Worm (Caenorhabditis elegans) whole organism, L2 larva: Measurements from ENCODE around the gene Y75D11A.3.

Experiments
- C34F6.9 ChIP-seq: fragments of 150-350 bp; optimal IDR thresholded peaks from 2 replicates; lab custom pipeline; 2014; ENCODE audit warnings: missing biosample characterization, missing genetic modification characterization
- F13H6.1 ChIP-seq: sonication (generic microtip); optimal IDR thresholded peaks from 2 replicates; lab custom pipeline; 2016; ENCODE audit warnings: missing genetic modification characterization, missing compliant biosample characterization
- R02D3.7 ChIP-seq: fragments of 150-350 bp; optimal IDR thresholded peaks from 2 replicates; lab custom pipeline; 2014; ENCODE audit warnings: missing biosample characterization, missing genetic modification characterization
- alr-1 ChIP-seq: fragments of 150-350 bp; optimal IDR thresholded peaks from 2 replicates; lab custom pipeline; 2014; ENCODE audit warnings: missing biosample characterization, missing genetic modification characterization
- aly-2 ChIP-seq: fragments of 150-350 bp; optimal IDR thresholded peaks from 2 replicates; lab custom pipeline; 2014; ENCODE audit warnings: missing biosample characterization, missing genetic modification characterization
- ama-1 ChIP-seq: fragments of 150-350 bp; optimal IDR thresholded peaks from 2 replicates; lab custom pipeline; 2018; ENCODE audit warnings: inconsistent platforms
- blmp-1 ChIP-seq: sonication (generic microtip); optimal IDR thresholded peaks from 2 replicates; lab custom pipeline; 2017; ENCODE audit warnings: missing genetic modification characterization, mild to moderate bottlenecking, missing compliant biosample characterization, antibody characterized with exemption, moderate library complexity; ENCODE audit not compliant: insufficient read depth
- ceh-16 ChIP-seq: fragments of 150-350 bp; optimal IDR thresholded peaks from 2 replicates; lab custom pipeline; 2014; ENCODE audit warnings: missing biosample characterization, missing genetic modification characterization
- ceh-82 ChIP-seq: fragments of 150-350 bp; optimal IDR thresholded peaks from 2 replicates; lab custom pipeline; 2014; ENCODE audit warnings: missing biosample characterization, missing genetic modification characterization
- crh-2 ChIP-seq: sonication (generic microtip); optimal IDR thresholded peaks from 2 replicates; lab custom pipeline; 2017; ENCODE audit warnings: missing biosample characterization, missing genetic modification characterization
- elt-1 ChIP-seq: fragments of 150-350 bp; optimal IDR thresholded peaks from 2 replicates; lab custom pipeline; 2014; ENCODE audit warnings: missing biosample characterization, missing genetic modification characterization
- elt-3 ChIP-seq: sonication (generic microtip); optimal IDR thresholded peaks from 2 replicates; lab custom pipeline; 2017; ENCODE audit warnings: missing biosample characterization, missing genetic modification characterization
- fos-1 ChIP-seq: fragments of 150-350 bp; optimal IDR thresholded peaks from 2 replicates; lab custom pipeline; 2014; ENCODE audit warnings: missing biosample characterization, missing genetic modification characterization
- gmeb-1 ChIP-seq: fragments of 150-350 bp; optimal IDR thresholded peaks from 2 replicates; lab custom pipeline; 2014; ENCODE audit warnings: missing biosample characterization, missing genetic modification characterization
- lin-13 ChIP-seq: fragments of 150-350 bp; optimal IDR thresholded peaks from 2 replicates; lab custom pipeline; 2014; ENCODE audit warnings: missing biosample characterization, missing genetic modification reagents, missing genetic modification characterization
- lin-39 ChIP-seq: fragments of 150-350 bp; optimal IDR thresholded peaks from 2 replicates; lab custom pipeline; 2014; ENCODE audit warnings: missing biosample characterization, missing genetic modification reagents, missing genetic modification characterization
- lsy-2 ChIP-seq, 2 experiments: fragments of 150-350 bp in 1 of 2; sonication (generic microtip) in 1 of 2; optimal IDR thresholded peaks; 2 replicates each; lab custom pipeline; 2014 to 2017; ENCODE audit warnings: missing biosample characterization in 2 of 2, missing genetic modification characterization in 2 of 2
- mab-5 ChIP-seq: fragments of 150-350 bp; optimal IDR thresholded peaks from 2 replicates; lab custom pipeline; 2014; ENCODE audit warnings: missing biosample characterization, missing genetic modification characterization
- mdl-1 ChIP-seq, 2 experiments: fragments of 150-350 bp in 1 of 2; sonication (generic microtip) in 1 of 2; optimal IDR thresholded peaks; 2 replicates each; lab custom pipeline; 2017; ENCODE audit warnings: missing biosample characterization in 2 of 2, missing genetic modification characterization in 2 of 2
- nhr-10 ChIP-seq: sonication (generic microtip); optimal IDR thresholded peaks from 2 replicates; lab custom pipeline; 2017; ENCODE audit warnings: missing biosample characterization, missing genetic modification characterization
- nhr-11 ChIP-seq: fragments of 150-350 bp; optimal IDR thresholded peaks from 2 replicates; lab custom pipeline; 2014; ENCODE audit warnings: missing biosample characterization, missing genetic modification characterization
- nhr-129 ChIP-seq: fragments of 150-350 bp; optimal IDR thresholded peaks from 2 replicates; lab custom pipeline; 2014; ENCODE audit warnings: missing biosample characterization, missing genetic modification characterization
- nhr-21 ChIP-seq: fragments of 150-350 bp; optimal IDR thresholded peaks from 2 replicates; lab custom pipeline; 2014; ENCODE audit warnings: missing biosample characterization, missing genetic modification characterization
- nhr-237 ChIP-seq: fragments of 150-350 bp; optimal IDR thresholded peaks from 2 replicates; lab custom pipeline; 2014; ENCODE audit warnings: missing biosample characterization, missing genetic modification characterization
- nhr-6 ChIP-seq: fragments of 150-350 bp; optimal IDR thresholded peaks from 2 replicates; lab custom pipeline; 2014; ENCODE audit warnings: missing biosample characterization, missing genetic modification characterization
- peb-1 ChIP-seq: fragments of 150-350 bp; optimal IDR thresholded peaks from 2 replicates; lab custom pipeline; 2014; ENCODE audit warnings: missing biosample characterization, missing genetic modification characterization
- sem-4 ChIP-seq: fragments of 150-350 bp; optimal IDR thresholded peaks from 2 replicates; lab custom pipeline; 2014; ENCODE audit warnings: missing biosample characterization, missing genetic modification reagents, missing genetic modification characterization
- skn-1 ChIP-seq: sonication (generic microtip); optimal IDR thresholded peaks from 2 replicates; lab custom pipeline; 2017; ENCODE audit warnings: missing biosample characterization, missing genetic modification characterization
- sma-3 ChIP-seq: sonication (generic microtip); optimal IDR thresholded peaks from 2 replicates; lab custom pipeline; 2016; ENCODE audit warnings: missing genetic modification reagents, missing genetic modification characterization, missing compliant biosample characterization
- sma-9 ChIP-seq, 2 experiments: fragments of 150-350 bp in 1 of 2; sonication (generic microtip) in 1 of 2; optimal IDR thresholded peaks; 2 replicates each; lab custom pipeline; 2014 to 2016; ENCODE audit warnings: missing genetic modification characterization in 2 of 2, mild to moderate bottlenecking in 1 of 2, missing biosample characterization in 1 of 2, missing compliant biosample characterization in 1 of 2, missing genetic modification reagents in 1 of 2, moderate library complexity in 1 of 2
- unc-39 ChIP-seq: fragments of 150-350 bp; optimal IDR thresholded peaks from 2 replicates; lab custom pipeline; 2014; ENCODE audit warnings: missing biosample characterization, missing genetic modification characterization
- zag-1 ChIP-seq: fragments of 150-350 bp; optimal IDR thresholded peaks from 2 replicates; lab custom pipeline; 2014; ENCODE audit warnings: missing biosample characterization, missing genetic modification characterization
- ztf-1 ChIP-seq: fragments of 200-800 bp; sonication (Bioruptor generic); conservative IDR thresholded peaks from 2 replicates; pipeline ENCODE4 v1.3.6; 2022; ENCODE audit warnings: missing genetic modification characterization, missing compliant biosample characterization
- ztf-11 ChIP-seq: sonication (generic microtip); optimal IDR thresholded peaks from 2 replicates; lab custom pipeline; 2017; ENCODE audit warnings: missing biosample characterization, missing genetic modification characterization

Gene Y75D11A.3

DNA sequence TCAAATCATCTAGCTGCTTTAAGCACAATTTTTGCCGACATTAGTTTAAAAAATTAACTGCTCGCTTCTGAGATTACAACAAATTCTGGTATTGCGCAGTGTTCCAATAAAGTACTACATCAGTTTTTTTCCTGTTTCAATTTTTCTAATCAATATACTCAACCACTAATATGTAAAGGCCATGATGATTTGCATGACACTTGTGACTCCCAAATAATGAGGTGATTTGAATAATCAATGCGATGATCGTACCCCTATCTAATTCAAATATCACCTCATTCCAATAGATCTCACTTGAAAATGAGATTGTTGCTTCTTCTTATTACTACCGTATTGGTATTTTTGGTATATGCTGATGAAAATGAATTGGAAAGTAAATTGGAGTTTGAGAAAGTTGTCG lies 19.0 kb downstream of the Y75D11A.3 start, which contains the start of gene F07G6.2:
Gene F07G6.2 (plus strand): TSS at position 301 of the 400 bp plus-strand sequence.
- no peak for TF ChIP-seq alr-1 (tag; lab: Kevin White, UChicago)
- no peak for TF ChIP-seq nhr-6
- no peak for TF ChIP-seq ztf-1
- no peak for TF ChIP-seq ztf-11 (tag; lab: Kevin White, UChicago)
- TF ChIP-seq R02D3.7 (tag; lab: Kevin White, UChicago), result no peak

ce11 chrX:1720359-1720758 lies 25.7 kb downstream of the Y75D11A.3 start, which contains the start of gene F07G6.8:
Gene F07G6.8 (minus strand): TSS chrX:1720459.
- TF ChIP-seq sma-3 (no peak), nhr-21 (tag; lab: Kevin White, UChicago) (no peak), blmp-1 (tag; lab: Kevin White, UChicago) (no peak)

DNA sequence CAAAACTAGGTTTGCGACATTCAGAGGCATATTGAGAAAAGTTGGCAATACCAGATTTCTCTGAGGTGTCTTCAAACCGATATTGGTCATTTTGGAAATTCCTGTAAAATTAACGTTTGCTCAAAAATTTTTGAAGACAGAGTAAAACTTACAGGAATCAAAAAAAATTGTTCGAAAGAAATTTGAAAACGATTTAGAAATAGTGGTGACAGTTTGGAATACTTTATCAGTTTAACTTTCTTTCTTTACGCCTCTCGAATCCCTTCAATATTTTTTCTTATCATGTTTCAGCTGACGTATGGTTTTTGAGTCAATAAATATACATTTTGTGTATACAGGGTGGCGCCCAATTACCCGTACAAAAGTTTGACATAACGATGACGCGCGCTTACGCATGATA lies 27.5 kb downstream of the Y75D11A.3 start, which contains the start of gene fbxa-53:
Gene fbxa-53 (minus strand): TSS at position 101 of the 400 bp plus-strand sequence.
- TF ChIP-seq fos-1 (tag; lab: Kevin White, UChicago), result no peak
- no peak for TF ChIP-seq skn-1 (tag; lab: Kevin White, UChicago)
- TF ChIP-seq nhr-6, result no peak

DNA sequence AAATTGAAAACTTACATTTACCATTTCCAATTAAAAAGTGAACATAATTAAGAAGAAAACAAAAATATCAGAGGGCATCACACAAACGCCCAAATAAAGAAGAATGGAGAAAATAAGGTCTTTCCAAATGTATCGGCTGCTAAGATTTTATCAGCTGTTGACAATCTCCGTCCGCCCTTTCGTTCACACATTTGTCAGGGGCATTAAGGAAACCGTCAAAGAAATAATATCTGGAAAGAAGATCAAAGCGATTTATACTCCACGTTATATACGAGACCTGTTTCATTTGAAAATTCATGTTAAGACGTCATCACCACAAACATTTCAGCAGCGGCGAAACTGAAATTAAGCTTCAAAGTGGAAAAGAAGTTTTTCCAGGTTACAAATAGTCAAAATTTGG lies 33.5 kb downstream of the Y75D11A.3 start, which contains the start of gene fbxa-52:
Gene fbxa-52 (minus strand): TSS at position 101 of the 400 bp plus-strand sequence.
- TF ChIP-seq sma-9 (GFP tag; optimal IDR thresholded peaks at IDR 0.05; lab: Kevin White, UChicago) (no peak), sma-9 (tag; optimal IDR thresholded peaks at IDR 0.05; lab: Kevin White, UChicago) (no peak), ztf-1 (no peak), elt-1 (no peak), C34F6.9 (tag; lab: Kevin White, UChicago) (no peak), ceh-16 (no peak), F13H6.1 (tag; lab: Kevin White, UChicago) (no peak), R02D3.7 (tag; lab: Kevin White, UChicago) (no peak), peb-1 (tag; lab: Kevin White, UChicago) (no peak), unc-39 (tag; lab: Kevin White, UChicago) (no peak), nhr-129 (tag; lab: Kevin White, UChicago) (no peak), crh-2 (tag; lab: Kevin White, UChicago) (no peak), sem-4 (tag; lab: Kevin White, UChicago) (no peak), nhr-10 (no peak), lin-13 (GFP tag; lab: Kevin White, UChicago) (no peak)
- TF ChIP-seq, all 48 proteins: peak for 0

DNA sequence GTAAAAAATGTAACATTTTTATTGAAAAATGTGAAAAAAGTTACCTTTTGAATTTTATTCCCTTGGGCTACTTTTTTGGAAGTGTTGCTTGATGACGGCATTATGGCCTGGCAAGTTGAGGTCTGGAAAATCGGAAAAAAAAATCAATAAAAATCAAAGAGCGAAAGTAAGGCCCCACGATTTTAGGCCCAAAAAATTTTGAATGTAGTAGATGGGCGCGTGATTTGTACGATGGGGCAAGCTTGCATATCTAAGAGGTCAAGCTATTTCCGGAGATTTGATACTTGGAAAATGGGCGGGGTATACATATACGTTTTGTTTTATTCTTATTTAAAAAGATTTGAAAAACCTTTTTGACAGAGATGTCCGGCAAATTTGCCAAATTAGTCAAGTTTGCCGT lies 39.5 kb downstream of the Y75D11A.3 start, which contains the start of gene F07G6.5:
Gene F07G6.5 (minus strand): TSS at position 101 of the 400 bp plus-strand sequence.
- TF ChIP-seq nhr-237 (no peak), elt-1 (no peak), lsy-2 (tag; optimal IDR thresholded peaks at IDR 0.05; lab: Kevin White, UChicago) (no peak), mab-5 (tag; lab: Kevin White, UChicago) (no peak), sma-9 (GFP tag; optimal IDR thresholded peaks at IDR 0.05; lab: Kevin White, UChicago) (no peak), sma-9 (tag; optimal IDR thresholded peaks at IDR 0.05; lab: Kevin White, UChicago) (no peak), aly-2 (tag; lab: Kevin White, UChicago) (no peak), mdl-1 (tag; optimal IDR thresholded peaks at IDR 0.05; lab: Kevin White, UChicago) (no peak)

DNA sequence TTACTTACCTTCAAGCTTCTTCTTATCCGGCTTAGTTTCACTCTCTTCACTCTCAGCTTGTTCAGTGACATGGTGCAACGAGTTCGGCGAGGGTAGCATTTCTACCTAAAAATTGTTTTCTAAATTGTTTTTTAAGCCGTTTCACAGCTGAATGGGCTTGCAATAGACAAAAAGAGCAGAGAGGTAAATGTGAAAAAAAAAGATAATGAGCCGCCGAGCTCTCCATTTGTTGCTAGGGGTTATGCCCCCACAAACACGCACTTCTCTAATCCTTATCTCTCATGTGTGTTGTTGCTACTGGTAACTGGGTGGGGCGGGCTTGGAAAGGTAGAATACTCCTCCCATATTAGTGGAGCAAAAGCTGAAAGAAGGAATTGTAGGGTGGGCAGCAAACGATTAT lies 42.2 kb downstream of the Y75D11A.3 start, which contains the start of gene C36C9.5:
Gene C36C9.5 (minus strand): TSS at position 101 of the 400 bp plus-strand sequence.
- TF ChIP-seq nhr-11 (tag; lab: Kevin White, UChicago) (no peak), lin-13 (GFP tag; lab: Kevin White, UChicago) (no peak), C34F6.9 (tag; lab: Kevin White, UChicago) (no peak), lin-39 (tag; lab: Kevin White, UChicago) (no peak), lsy-2 (tag; optimal IDR thresholded peaks at IDR 0.05; lab: Kevin White, UChicago) (no peak), ama-1 (no peak), mab-5 (tag; lab: Kevin White, UChicago) (no peak), elt-1 (no peak), nhr-6 (no peak), gmeb-1 (no peak), fos-1 (tag; lab: Kevin White, UChicago) (no peak), aly-2 (tag; lab: Kevin White, UChicago) (no peak), elt-3 (tag; lab: Kevin White, UChicago) (no peak), alr-1 (tag; lab: Kevin White, UChicago) (no peak), peb-1 (tag; lab: Kevin White, UChicago) (no peak), zag-1 (no peak), ceh-82 (tag; lab: Kevin White, UChicago) (no peak), sma-9 (GFP tag; optimal IDR thresholded peaks at IDR 0.05; lab: Kevin White, UChicago) (no peak), sma-9 (tag; optimal IDR thresholded peaks at IDR 0.05; lab: Kevin White, UChicago) (no peak)
